Fruit fly (Drosophila melanogaster) whole organism, embryonic: ENCODE results near the gene Usp8.

ENCODE experiments used
- ATbp ChIP-seq: fragments of 200-800 bp; sonication (Bioruptor generic); optimal IDR thresholded peaks from 2 replicates; lab custom pipeline; 2017; ENCODE audit warnings: missing biosample characterization, mild to moderate bottlenecking, missing genetic modification characterization, missing genetic modification reagents
- Adf1 ChIP-seq: fragments of 200-800 bp; sonication (Bioruptor generic); IDR thresholded peaks from 2 replicates; pipeline ENCODE4 v1.3.6; 2022; ENCODE audit warnings: missing biosample characterization, missing genetic modification characterization
- Aef1 ChIP-seq: fragments of 200-800 bp; sonication (Bioruptor generic); IDR thresholded peaks from 3 replicates; pipeline ENCODE4 v1.3.6; 2022; ENCODE audit warnings: missing biosample characterization, missing genetic modification characterization
- Bdp1 ChIP-seq: fragments of 200-800 bp; sonication (Bioruptor generic); optimal IDR thresholded peaks from 3 replicates; lab custom pipeline; 2016; ENCODE audit warnings: missing biosample characterization, missing genetic modification characterization
- CG10209 ChIP-seq: fragments of 200-800 bp; sonication (Bioruptor generic); optimal IDR thresholded peaks from 3 replicates; lab custom pipeline; 2017; ENCODE audit warnings: missing biosample characterization, mild to moderate bottlenecking, missing genetic modification characterization, missing genetic modification reagents
- CG10431 ChIP-seq: fragments of 200-800 bp; sonication (Bioruptor generic); optimal IDR thresholded peaks from 3 replicates; lab custom pipeline; 2018; ENCODE audit warnings: missing biosample characterization, mild to moderate bottlenecking, missing genetic modification characterization
- CG10543 ChIP-seq: fragments of 200-800 bp; sonication (Bioruptor generic); optimal IDR thresholded peaks from 3 replicates; lab custom pipeline; 2017; ENCODE audit warnings: missing biosample characterization, mild to moderate bottlenecking, missing genetic modification characterization, moderate library complexity
- CG11560 ChIP-seq: fragments of 200-800 bp; sonication (Bioruptor generic); IDR thresholded peaks from 3 replicates; pipeline ENCODE4 v1.3.6; 2022; ENCODE audit warnings: missing biosample characterization, missing genetic modification characterization
- CG12391 ChIP-seq: fragments of 200-800 bp; sonication (Bioruptor generic); optimal IDR thresholded peaks from 3 replicates; lab custom pipeline; 2018; ENCODE audit warnings: missing biosample characterization, mild to moderate bottlenecking, missing genetic modification characterization, moderate library complexity
- CG12769 ChIP-seq: fragments of 200-800 bp; sonication (Bioruptor generic); optimal IDR thresholded peaks from 2 replicates; lab custom pipeline; 2019; ENCODE audit warnings: missing biosample characterization, mild to moderate bottlenecking, missing genetic modification characterization, moderate library complexity
- CG12942 ChIP-seq: fragments of 200-800 bp; sonication (Bioruptor generic); optimal IDR thresholded peaks from 3 replicates; lab custom pipeline; 2016; ENCODE audit warnings: missing biosample characterization, missing genetic modification characterization
- CG13424 ChIP-seq: fragments of 200-800 bp; sonication (Bioruptor generic); optimal IDR thresholded peaks from 2 replicates; lab custom pipeline; 2019; ENCODE audit warnings: missing biosample characterization, mild to moderate bottlenecking, missing genetic modification characterization, moderate library complexity
- CG15514 ChIP-seq: fragments of 200-800 bp; sonication (Bioruptor generic); optimal IDR thresholded peaks from 3 replicates; lab custom pipeline; 2017; ENCODE audit warnings: missing biosample characterization, missing genetic modification characterization, mild to moderate bottlenecking, moderate library complexity, missing genetic modification reagents
- CG17359 ChIP-seq: fragments of 200-800 bp; sonication (Bioruptor generic); optimal IDR thresholded peaks from 3 replicates; lab custom pipeline; 2018; ENCODE audit warnings: missing biosample characterization, mild to moderate bottlenecking, missing genetic modification characterization, moderate library complexity
- CG17385 ChIP-seq: fragments of 200-800 bp; sonication (Bioruptor generic); optimal IDR thresholded peaks from 3 replicates; lab custom pipeline; 2018; ENCODE audit warnings: missing biosample characterization, mild to moderate bottlenecking, missing genetic modification characterization
- CG18599 ChIP-seq: fragments of 200-800 bp; sonication (Bioruptor generic); optimal IDR thresholded peaks from 3 replicates; lab custom pipeline; 2017; ENCODE audit warnings: missing biosample characterization, missing genetic modification characterization, mild to moderate bottlenecking, moderate library complexity, missing genetic modification reagents
- CG18764 ChIP-seq: fragments of 200-800 bp; sonication (Bioruptor generic); optimal IDR thresholded peaks from 3 replicates; lab custom pipeline; 2016; ENCODE audit warnings: missing biosample characterization, missing genetic modification characterization
- CG43689 ChIP-seq: fragments of 200-800 bp; sonication (Bioruptor generic); IDR thresholded peaks from 2 replicates; pipeline ENCODE4 v1.3.6; 2022; ENCODE audit warnings: missing biosample characterization, missing genetic modification characterization
- CG4424 ChIP-seq: fragments of 200-800 bp; sonication (Bioruptor generic); optimal IDR thresholded peaks from 3 replicates; lab custom pipeline; 2016; ENCODE audit warnings: missing biosample characterization, missing genetic modification characterization
- CG4854 ChIP-seq: fragments of 200-800 bp; sonication (Bioruptor generic); optimal IDR thresholded peaks from 2 replicates; lab custom pipeline; 2016; ENCODE audit warnings: missing biosample characterization, missing genetic modification characterization, inconsistent platforms
- CG6175 ChIP-seq: fragments of 200-800 bp; sonication (Bioruptor generic); IDR thresholded peaks from 3 replicates; pipeline ENCODE4 v1.3.6; 2022; ENCODE audit warnings: missing biosample characterization, missing genetic modification characterization
- CG7786 ChIP-seq: fragments of 200-800 bp; sonication (Bioruptor generic); optimal IDR thresholded peaks from 2 replicates; lab custom pipeline; 2016; ENCODE audit warnings: missing biosample characterization, missing genetic modification characterization
- CG8478 ChIP-seq: fragments of >200 bp; optimal IDR thresholded peaks from 2 replicates; lab custom pipeline; 2018
- CG9876 ChIP-seq: fragments of 200-800 bp; sonication (Bioruptor generic); optimal IDR thresholded peaks from 2 replicates; lab custom pipeline; 2016; ENCODE audit warnings: missing biosample characterization, missing genetic modification characterization
- Deaf1 ChIP-seq: fragments of 200-800 bp; optimal IDR thresholded peaks from 3 replicates; lab custom pipeline; 2019; ENCODE audit warnings: missing biosample characterization, mild to moderate bottlenecking, missing genetic modification characterization, moderate library complexity
- Ets65A ChIP-seq: fragments of 200-800 bp; sonication (Bioruptor generic); peaks from one replicate; lab custom pipeline; 2016; ENCODE audit warnings: missing biosample characterization, missing genetic modification characterization
- GATAe ChIP-seq: fragments of 200-800 bp; sonication (Bioruptor generic); conservative IDR thresholded peaks from 2 replicates; pipeline ENCODE4 v1.3.6; 2022; ENCODE audit warnings: missing biosample characterization, missing genetic modification characterization
- Gug ChIP-seq: fragments of 200-800 bp; sonication (Bioruptor generic); IDR thresholded peaks from 4 replicates; pipeline ENCODE4 v1.3.6; 2022; ENCODE audit warnings: missing biosample characterization, missing genetic modification characterization
- H15 ChIP-seq: fragments of 200-800 bp; sonication (Bioruptor generic); IDR thresholded peaks from 3 replicates; pipeline ENCODE4 v1.3.6; 2022; ENCODE audit warnings: missing biosample characterization, missing genetic modification characterization
- Hand ChIP-seq: fragments of 200-800 bp; sonication (Bioruptor generic); optimal IDR thresholded peaks from 2 replicates; lab custom pipeline; 2017; ENCODE audit warnings: mild to moderate bottlenecking, missing biosample characterization, missing genetic modification reagents, missing genetic modification characterization
- NC2β ChIP-seq: fragments of 200-800 bp; sonication (Bioruptor generic); optimal IDR thresholded peaks from 2 replicates; lab custom pipeline; 2016; ENCODE audit warnings: missing biosample characterization, missing genetic modification characterization
- NK7.1 ChIP-seq: fragments of 200-800 bp; sonication (Bioruptor generic); optimal IDR thresholded peaks from 3 replicates; lab custom pipeline; 2016; ENCODE audit warnings: missing biosample characterization, missing genetic modification characterization
- Opbp ChIP-seq: fragments of 200-800 bp; sonication (Bioruptor generic); IDR thresholded peaks from 3 replicates; pipeline ENCODE4 v1.3.6; 2022; ENCODE audit warnings: missing biosample characterization, missing genetic modification characterization; ENCODE audit not compliant: partially characterized antibody
- Optix ChIP-seq: fragments of 200-800 bp; sonication (Bioruptor generic); IDR thresholded peaks from 3 replicates; pipeline ENCODE4 v1.3.6; 2022; ENCODE audit warnings: missing biosample characterization, missing genetic modification characterization
- Pdp1 ChIP-seq, 2 experiments: fragments of 200-800 bp; sonication (Bioruptor generic); optimal IDR thresholded peaks; 3 replicates each; lab custom pipeline; 2016; ENCODE audit warnings: missing biosample characterization in 2 of 2, missing genetic modification characterization in 2 of 2, mild to moderate bottlenecking in 1 of 2, moderate library complexity in 1 of 2
- Ptx1 ChIP-seq: fragments of 200-800 bp; sonication (Bioruptor generic); IDR thresholded peaks from 2 replicates; pipeline ENCODE4 v1.3.6; 2022; ENCODE audit warnings: missing biosample characterization, missing genetic modification characterization
- Rfx ChIP-seq: fragments of 200-800 bp; sonication (Bioruptor generic); IDR thresholded peaks from 2 replicates; pipeline ENCODE4 v1.3.6; 2022; ENCODE audit warnings: missing biosample characterization, missing genetic modification characterization
- Side ChIP-seq: fragments of 200-800 bp; sonication (Bioruptor generic); optimal IDR thresholded peaks from 2 replicates; lab custom pipeline; 2016; ENCODE audit warnings: missing biosample characterization, missing genetic modification characterization
- Sox102F ChIP-seq: fragments of 200-800 bp; sonication (Bioruptor generic); optimal IDR thresholded peaks from 2 replicates; lab custom pipeline; 2018; ENCODE audit warnings: missing biosample characterization, mild to moderate bottlenecking, missing genetic modification characterization, moderate library complexity
- al ChIP-seq: fragments of 200-800 bp; sonication (Bioruptor generic); IDR thresholded peaks from 2 replicates; pipeline ENCODE4 v1.3.6; 2022; ENCODE audit warnings: missing biosample characterization, missing genetic modification characterization
- dmrt99B ChIP-seq: fragments of 200-800 bp; sonication (Bioruptor generic); optimal IDR thresholded peaks from 2 replicates; lab custom pipeline; 2018; ENCODE audit warnings: missing biosample characterization, mild to moderate bottlenecking, missing genetic modification characterization, moderate library complexity
- eve ChIP-seq, 2 experiments: fragments of >200 bp; optimal IDR thresholded peaks; 2 replicates each; lab custom pipeline; 2017; ENCODE audit warnings: missing biosample characterization in 2 of 2, missing genetic modification characterization in 2 of 2
- fd3F ChIP-seq: fragments of 200-800 bp; sonication (Bioruptor generic); optimal IDR thresholded peaks from 2 replicates; lab custom pipeline; 2018; ENCODE audit warnings: missing biosample characterization, mild to moderate bottlenecking, missing genetic modification characterization, moderate library complexity
- gt ChIP-seq: fragments of 200-800 bp; sonication (Bioruptor generic); IDR thresholded peaks from 2 replicates; pipeline ENCODE4 v1.3.6; 2022; ENCODE audit warnings: missing biosample characterization, missing genetic modification characterization
- her ChIP-seq: fragments of 200-800 bp; sonication (Bioruptor generic); optimal IDR thresholded peaks from 2 replicates; lab custom pipeline; 2016; ENCODE audit warnings: missing biosample characterization, missing genetic modification characterization
- lilli ChIP-seq: fragments of 200-800 bp; sonication (Bioruptor generic); optimal IDR thresholded peaks from 3 replicates; lab custom pipeline; 2016; ENCODE audit warnings: missing biosample characterization, missing genetic modification characterization
- nerfin-2 ChIP-seq: fragments of 200-800 bp; sonication (Bioruptor generic); IDR thresholded peaks from 2 replicates; pipeline ENCODE4 v1.3.6; 2022; ENCODE audit warnings: missing biosample characterization, missing genetic modification characterization; ENCODE audit not compliant: partially characterized antibody
- prd ChIP-seq, 3 experiments: fragments of >200 bp in 2 of 3; fragments of 200-800 bp in 1 of 3; sonication (Bioruptor generic) in 1 of 3; optimal IDR thresholded peaks in 2 of 3; IDR thresholded peaks in 1 of 3; 2 replicates in 2 of 3; 3 replicates in 1 of 3; pipeline versions ENCODE4 v1.3.6 to Lab custom; 2017 to 2022; ENCODE audit warnings: missing biosample characterization in 1 of 3, missing genetic modification characterization in 1 of 3
- slp2 ChIP-seq: fragments of 200-800 bp; sonication (Bioruptor generic); optimal IDR thresholded peaks from 2 replicates; lab custom pipeline; 2016; ENCODE audit warnings: missing biosample characterization, missing genetic modification characterization
- unpg ChIP-seq: fragments of 200-800 bp; sonication (Bioruptor generic); optimal IDR thresholded peaks from 3 replicates; lab custom pipeline; 2018; ENCODE audit warnings: missing biosample characterization, mild to moderate bottlenecking, missing genetic modification characterization, moderate library complexity

Gene Usp8

dm6 chr3R:21161620-21162029 lies 27.6 kb downstream of the Usp8 start:
- TF ChIP-seq Pdp1 (GFP tag; optimal IDR thresholded peaks at IDR 0.05; lab: Kevin White, UChicago): peak in 1 of 2 experiments; percentile 85
- peak; percentile 64 for TF ChIP-seq CG10209
- peak; percentile 40 for TF ChIP-seq Ptx1 (GFP tag; lab: Robert Waterston, UW)
- no peak for TF ChIP-seq CG4424
- TF ChIP-seq al (GFP tag; lab: Robert Waterston, UW): no peak
- TF ChIP-seq GATAe (GFP tag; lab: Robert Waterston, UW): peak; percentile 28; the same call in 1 of the 2 replicates
- peak; percentile 1 for TF ChIP-seq Bdp1 (GFP tag; lab: Kevin White, UChicago)
- TF ChIP-seq Optix (GFP tag; lab: Robert Waterston, UW): 0 out of 3 replicates have a peak, but pooled peaks have one; percentile 14
- TF ChIP-seq H15: 0 out of 3 replicates have a peak, but pooled peaks have one; percentile 7
- peak; percentile 32 for TF ChIP-seq CG9876 (GFP tag; lab: Kevin White, UChicago)
- TF ChIP-seq CG17359 (tag; lab: Kevin White, UChicago): peak; percentile 14
- TF ChIP-seq CG12391 (tag; lab: Kevin White, UChicago): peak; percentile 23
- peak; percentile 53 for TF ChIP-seq dmrt99B
- peak; percentile 27 for TF ChIP-seq CG15514 (GFP tag; lab: Kevin White, UChicago)
- no peak for TF ChIP-seq CG10431 (GFP tag; lab: Kevin White, UChicago)
- no peak for TF ChIP-seq nerfin-2 (GFP tag; lab: Robert Waterston, UW)
- peak; percentile 51; the same call in 1 of the 2 replicates for TF ChIP-seq Rfx (GFP tag; lab: Robert Waterston, UW)
- peak in 1 of 2 experiments; percentile 33 for TF ChIP-seq eve (GFP tag; optimal IDR thresholded peaks at IDR 0.05; lab: Kevin White, UChicago)
- peak; percentile 67 for TF ChIP-seq CG7786 (GFP tag; lab: Kevin White, UChicago)
- peak; percentile 71 for TF ChIP-seq lilli (GFP tag; lab: Kevin White, UChicago)
- TF ChIP-seq CG11560: 0 out of 3 replicates have a peak, but pooled peaks have one; percentile 21
- peak; percentile 64 for TF ChIP-seq CG18599
- TF ChIP-seq CG4854 (GFP tag; lab: Kevin White, UChicago): no peak
- no peak for TF ChIP-seq CG8478 (lab: Kevin White, UChicago)
- peak; percentile 0 for TF ChIP-seq Side (GFP tag; lab: Kevin White, UChicago)
- peak; percentile 90 for TF ChIP-seq CG12769 (tag; lab: Kevin White, UChicago)
- TF ChIP-seq Aef1: peak; percentile 32; the same call in 2 of the 3 replicates
- TF ChIP-seq prd (optimal IDR thresholded peaks at IDR 0.05; lab: Kevin White, UChicago): no peak
- TF ChIP-seq prd (GFP tag; IDR thresholded peaks at IDR 0.05; lab: Robert Waterston, UW): peak; percentile 53; the same call in 1 of the 3 replicates
- peak; percentile 36 for TF ChIP-seq unpg (GFP tag; lab: Kevin White, UChicago)
- TF ChIP-seq Hand (GFP tag; lab: Kevin White, UChicago): peak; percentile 49
- TF ChIP-seq CG10543 (GFP tag; lab: Kevin White, UChicago): peak; percentile 36
- peak; percentile 5 for TF ChIP-seq CG12942 (GFP tag; lab: Kevin White, UChicago)
- TF ChIP-seq slp2 (GFP tag; lab: Kevin White, UChicago): no peak
- no peak for TF ChIP-seq CG18764 (GFP tag; lab: Kevin White, UChicago)
- TF ChIP-seq CG17385 (GFP tag; lab: Kevin White, UChicago): peak; percentile 41
- peak; percentile 48 for TF ChIP-seq fd3F (GFP tag; lab: Kevin White, UChicago)
- TF ChIP-seq CG6175 (GFP tag; lab: Robert Waterston, UW): 0 out of 3 replicates have a peak, but pooled peaks have one; percentile 41
- peak; percentile 40 for TF ChIP-seq Adf1 (GFP tag; lab: Robert Waterston, UW)
- TF ChIP-seq Deaf1: peak; percentile 17
- no peak for TF ChIP-seq Opbp (GFP tag; lab: Robert Waterston, UW)
- TF ChIP-seq gt (GFP tag; lab: Robert Waterston, UW): no peak
- TF ChIP-seq CG13424 (tag; lab: Kevin White, UChicago): peak; percentile 16
- 0 out of 2 replicates have a peak, but pooled peaks have one; percentile 16 for TF ChIP-seq CG43689 (GFP tag; lab: Robert Waterston, UW)
- TF ChIP-seq Gug (GFP tag; lab: Robert Waterston, UW): no peak
- TF ChIP-seq her: peak; percentile 0
- no peak for TF ChIP-seq NC2β (GFP tag; lab: Kevin White, UChicago)
- TF ChIP-seq ATbp: no peak
- TF ChIP-seq Ets65A (GFP tag; lab: Kevin White, UChicago): peak; percentile 89
- peak; percentile 40 for TF ChIP-seq Sox102F (GFP tag; lab: Kevin White, UChicago)
- peak; percentile 32 for TF ChIP-seq NK7.1 (GFP tag; lab: Kevin White, UChicago)
